Fruit fly (Drosophila melanogaster): Measurements from ENCODE around the gene CG11927.

CG11927 gene

dm6 chr2L:4850356-4850755 is 2.8 kb downstream of the CG11927 start, which contains the start of the genes mRpS2 and Mon1 (continued):
- TF ChIP-seq Bgb (GFP tag; IDR thresholded peaks at IDR 0.05; ENCODE audit: partially characterized antibody) (no peak), CG11696 (GFP tag; IDR thresholded peaks at IDR 0.05) (peak; percentile 93), ci (GFP tag; IDR thresholded peaks at IDR 0.05) (peak; percentile 96), fu2 (GFP tag; optimal IDR thresholded peaks at IDR 0.05) (peak; percentile 77), CG43689 (GFP tag; IDR thresholded peaks at IDR 0.05) (peak; percentile 88), CG4707 (GFP tag; optimal IDR thresholded peaks at IDR 0.05) (peak; percentile 61), CG32772 (GFP tag; IDR thresholded peaks at IDR 0.05) (peak; percentile 95), CG8281 (tag; optimal IDR thresholded peaks at IDR 0.05) (peak; percentile 81), Hmx (GFP tag; optimal IDR thresholded peaks at IDR 0.05) (peak; percentile 24), usp (GFP tag; optimal IDR thresholded peaks at IDR 0.05) (no peak), gsb-n (tag; optimal IDR thresholded peaks at IDR 0.05) (peak; percentile 94), CG3995 (GFP tag; optimal IDR thresholded peaks at IDR 0.05) (peak; percentile 56), Drgx (GFP tag; IDR thresholded peaks at IDR 0.05) (peak; percentile 96), Dref (GFP tag; IDR thresholded peaks at IDR 0.05) (0 out of 2 replicates have a peak, but pooled peaks have one; percentile 37), CG15514 (GFP tag; optimal IDR thresholded peaks at IDR 0.05) (peak; percentile 93), Abd-B (GFP tag; optimal IDR thresholded peaks at IDR 0.05) (peak; percentile 93), pum (GFP tag; optimal IDR thresholded peaks at IDR 0.05) (peak; percentile 77), Asciz (GFP tag; optimal IDR thresholded peaks at IDR 0.05) (no peak), CG32532 (GFP tag; IDR thresholded peaks at IDR 0.05) (peak; percentile 98), Ets65A (GFP tag) (peak; percentile 98), insv (GFP tag; optimal IDR thresholded peaks at IDR 0.05) (peak in 1 of 2 experiments; percentile 57), CG6654 (GFP tag; optimal IDR thresholded peaks at IDR 0.05) (peak; percentile 61), hkb (optimal IDR thresholded peaks at IDR 0.05) (no peak), hkb (GFP tag; IDR thresholded peaks at IDR 0.05) (peak; percentile 93), tup (GFP tag; optimal IDR thresholded peaks at IDR 0.05) (peak; percentile 85), chm (GFP tag; IDR thresholded peaks at IDR 0.05) (peak; percentile 71), CG34422 (GFP tag; IDR thresholded peaks at IDR 0.05) (peak; percentile 98), Ravus (GFP tag; IDR thresholded peaks at IDR 0.05) (peak; percentile 88), Trl (optimal IDR thresholded peaks at IDR 0.05) (no peak), Trl (GFP tag; optimal IDR thresholded peaks at IDR 0.05) (peak; percentile 87), disco-r (GFP tag; optimal IDR thresholded peaks at IDR 0.05) (peak; percentile 11), CG17385 (GFP tag; optimal IDR thresholded peaks at IDR 0.05) (peak; percentile 98), CG14860 (GFP tag; IDR thresholded peaks at IDR 0.05; ENCODE audit: partially characterized antibody) (no peak), Hsf (GFP tag; optimal IDR thresholded peaks at IDR 0.05) (peak; percentile 85), CG2120 (GFP tag; optimal IDR thresholded peaks at IDR 0.05) (peak; percentile 95), CG7357 (GFP tag; IDR thresholded peaks at IDR 0.05) (peak; percentile 89), CG9727 (GFP tag; optimal IDR thresholded peaks at IDR 0.05) (peak; percentile 93), crc (GFP tag; optimal IDR thresholded peaks at IDR 0.05) (peak; percentile 24), CTCF (GFP tag; optimal IDR thresholded peaks at IDR 0.05) (peak; percentile 37), dm (GFP tag; optimal IDR thresholded peaks at IDR 0.05) (peak; percentile 57), NK7.1 (GFP tag; optimal IDR thresholded peaks at IDR 0.05) (peak; percentile 49), Tbp (GFP tag; optimal IDR thresholded peaks at IDR 0.05) (no peak), Atf3 (GFP tag; optimal IDR thresholded peaks at IDR 0.05) (peak; percentile 35), Dbx (GFP tag; IDR thresholded peaks at IDR 0.05) (peak; percentile 97), Fer1 (GFP tag; optimal IDR thresholded peaks at IDR 0.05) (peak; percentile 96), tx (GFP tag; optimal IDR thresholded peaks at IDR 0.05) (peak; percentile 67), Atf6 (GFP tag; IDR thresholded peaks at IDR 0.05) (peak; percentile 95), CG10267 (tag; optimal IDR thresholded peaks at IDR 0.05) (peak; percentile 99), D19B (GFP tag; optimal IDR thresholded peaks at IDR 0.05) (peak; percentile 87), lab (GFP tag; optimal IDR thresholded peaks at IDR 0.05) (peak; percentile 98), phol (tag; optimal IDR thresholded peaks at IDR 0.05) (peak; percentile 95), jumu (GFP tag; optimal IDR thresholded peaks at IDR 0.05) (peak; percentile 60), Mes4 (GFP tag; optimal IDR thresholded peaks at IDR 0.05) (peak; percentile 23), Hr39 (optimal IDR thresholded peaks at IDR 0.05) (no peak)
